Fruit fly (Drosophila melanogaster): Measurements from ENCODE around the gene Tom70.

DNA sequence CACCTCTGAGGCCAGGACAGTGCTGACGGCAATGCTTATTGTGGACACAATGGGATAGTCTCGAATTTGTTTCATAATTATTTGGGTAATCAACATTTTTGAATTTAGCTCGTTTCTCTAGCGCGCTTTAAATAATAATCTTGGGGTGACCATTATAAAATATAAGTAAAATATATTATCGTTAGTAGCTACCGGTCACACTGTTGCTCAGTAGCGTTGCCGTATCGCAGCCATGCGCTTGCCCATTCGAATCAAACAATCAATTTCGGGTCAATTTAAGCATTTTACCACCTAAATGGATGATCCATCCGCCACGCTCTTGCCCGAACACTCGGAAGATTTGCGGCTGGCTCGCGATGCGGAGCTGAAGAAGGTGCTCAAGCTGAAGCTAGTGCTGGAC lies 48.6 kb downstream of the Tom70 start, which contains the start of the genes zuc and dgt2:
- TF ChIP-seq CrebA (GFP tag; optimal IDR thresholded peaks at IDR 0.05; ENCODE audit: borderline replicate concordance) (no peak), Rel (GFP tag; optimal IDR thresholded peaks at IDR 0.05) (no peak), Rel (tag; optimal IDR thresholded peaks at IDR 0.05) (no peak), Sp1 (GFP tag; optimal IDR thresholded peaks at IDR 0.05) (no peak), Dif (GFP tag; optimal IDR thresholded peaks at IDR 0.05; ENCODE audit: partially characterized antibody) (no peak), jim (GFP tag; optimal IDR thresholded peaks at IDR 0.05) (no peak), lola (GFP tag; optimal IDR thresholded peaks at IDR 0.05) (no peak), Dfd (GFP tag; optimal IDR thresholded peaks at IDR 0.05) (no peak), woc (GFP tag; optimal IDR thresholded peaks at IDR 0.05) (no peak), ey (GFP tag; optimal IDR thresholded peaks at IDR 0.05) (no peak)

Data from whole organism, wandering third instar larva.